Worm (Caenorhabditis elegans): ENCODE data around the gene skr-8.

DNA sequence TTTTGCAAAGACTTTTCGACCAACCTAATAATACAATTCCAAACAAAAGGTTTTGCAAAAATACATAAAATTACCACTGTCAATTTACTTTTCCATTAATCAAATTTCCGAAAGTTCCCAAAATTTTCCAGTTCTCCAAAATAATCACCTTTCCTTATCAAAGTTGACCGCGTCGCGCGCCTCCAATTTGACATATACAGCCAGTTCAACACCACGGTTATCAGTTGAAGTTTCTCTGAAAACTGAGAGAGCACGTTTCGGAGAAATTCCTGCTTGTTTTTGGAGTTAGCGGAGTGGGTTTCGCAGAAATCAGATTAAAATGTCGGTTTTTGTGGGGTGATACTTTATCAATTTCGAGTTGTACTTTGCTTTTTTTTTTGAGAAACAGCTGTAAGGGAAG lies 13.4 kb upstream of the skr-8 start:
- TF ChIP-seq snpc-4 (tag; optimal IDR thresholded peaks at IDR 0.05): no peak
- no peak for TF ChIP-seq ztf-11 (tag; optimal IDR thresholded peaks at IDR 0.05)
- no peak for TF ChIP-seq ces-1 (GFP tag; optimal IDR thresholded peaks at IDR 0.05)
- TF ChIP-seq jun-1 (tag; optimal IDR thresholded peaks at IDR 0.05): no peak
- no peak for TF ChIP-seq ztf-7 (tag; optimal IDR thresholded peaks at IDR 0.05)
- TF ChIP-seq duxl-1 (tag; optimal IDR thresholded peaks at IDR 0.05; ENCODE audit: poor library complexity): no peak
- no peak for TF ChIP-seq unc-130 (GFP tag; optimal IDR thresholded peaks at IDR 0.05)
